Fruit fly (Drosophila melanogaster) whole organism, adult: ENCODE measurements around the gene Atf3.

ENCODE experiments used
- CG11617 ChIP-seq: fragments of 200-800 bp; sonication (Bioruptor generic); optimal IDR thresholded peaks from 2 replicates; lab custom pipeline; 2017; ENCODE audit warnings: mild to moderate bottlenecking, missing biosample characterization, missing genetic modification reagents, missing genetic modification characterization
- CG1620 ChIP-seq: fragments of 200-800 bp; sonication (Bioruptor generic); optimal IDR thresholded peaks from 2 replicates; lab custom pipeline; 2016; ENCODE audit warnings: missing biosample characterization, missing genetic modification characterization
- CG33017 ChIP-seq: fragments of 200-800 bp; sonication (Bioruptor generic); optimal IDR thresholded peaks from 2 replicates; lab custom pipeline; 2018; ENCODE audit warnings: missing biosample characterization, mild to moderate bottlenecking, missing genetic modification characterization, moderate library complexity
- CG7101 ChIP-seq: fragments of 200-800 bp; sonication (Bioruptor generic); optimal IDR thresholded peaks from 2 replicates; lab custom pipeline; 2018; ENCODE audit warnings: missing biosample characterization, mild to moderate bottlenecking, missing genetic modification characterization, moderate library complexity
- Mnt ChIP-seq: fragments of 200-800 bp; sonication (Bioruptor generic); optimal IDR thresholded peaks from 2 replicates; lab custom pipeline; 2016; ENCODE audit warnings: missing biosample characterization, mild to moderate bottlenecking, missing genetic modification characterization
- bab1 ChIP-seq: fragments of 200-800 bp; sonication (Bioruptor generic); optimal IDR thresholded peaks from 3 replicates; lab custom pipeline; 2019; ENCODE audit warnings: missing biosample characterization, mild to moderate bottlenecking, missing genetic modification characterization, moderate library complexity
- cnc ChIP-seq, 2 experiments: fragments of >200 bp; optimal IDR thresholded peaks; 2 replicates each; lab custom pipeline; 2017
- kay ChIP-seq: fragments of 200-800 bp; sonication (Bioruptor generic); peaks from one replicate; lab custom pipeline; 2016; ENCODE audit warnings: missing biosample characterization, missing genetic modification characterization, borderline replicate concordance
- ovo ChIP-seq: fragments of 200-800 bp; sonication (Bioruptor generic); optimal IDR thresholded peaks from 2 replicates; lab custom pipeline; 2016; ENCODE audit warnings: missing biosample characterization, missing genetic modification characterization
- pad ChIP-seq: fragments of 200-800 bp; sonication (Bioruptor generic); optimal IDR thresholded peaks from 3 replicates; lab custom pipeline; 2017; ENCODE audit warnings: missing biosample characterization, missing genetic modification characterization, mild to moderate bottlenecking, moderate library complexity, missing genetic modification reagents
- tj ChIP-seq: fragments of 200-800 bp; sonication (Bioruptor generic); optimal IDR thresholded peaks from 3 replicates; lab custom pipeline; 2017; ENCODE audit warnings: missing biosample characterization, mild to moderate bottlenecking, missing genetic modification characterization, moderate library complexity

DNA sequence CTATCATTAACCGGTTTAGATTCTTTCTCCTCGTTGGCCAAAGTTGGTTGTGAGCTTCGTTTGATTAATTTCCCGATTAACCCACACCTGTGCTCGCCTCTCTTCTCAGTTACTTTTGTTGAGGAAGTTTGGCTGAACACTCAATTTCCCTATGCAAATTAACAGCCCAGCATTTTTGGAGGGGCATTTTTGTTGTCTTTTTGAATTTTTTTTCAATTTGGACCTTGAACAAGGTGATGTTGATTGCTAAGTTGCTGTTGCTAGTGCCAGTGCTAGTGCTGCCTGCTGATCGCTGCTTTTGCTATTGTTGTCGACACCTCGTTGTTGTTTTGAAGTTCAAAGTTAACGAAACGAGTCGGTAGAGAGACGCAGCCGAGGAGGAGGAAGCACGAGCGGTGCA, 7.5 kb downstream of the Atf3 start:
- peak; percentile 64 for TF ChIP-seq tj (GFP tag; lab: Kevin White, UChicago)
- TF ChIP-seq CG1620 (GFP tag; lab: Kevin White, UChicago), result no peak
- TF ChIP-seq cnc (optimal IDR thresholded peaks at IDR 0.05; lab: Kevin White, UChicago), result no peak
- no peak for TF ChIP-seq kay (GFP tag; lab: Kevin White, UChicago)
- no peak for TF ChIP-seq ovo (GFP tag; lab: Kevin White, UChicago)
- no peak for TF ChIP-seq CG11617 (GFP tag; lab: Kevin White, UChicago)
- no peak for TF ChIP-seq CG7101 (tag; lab: Kevin White, UChicago)
- TF ChIP-seq Mnt (GFP tag; lab: Kevin White, UChicago), result no peak
- TF ChIP-seq bab1 (GFP tag; lab: Kevin White, UChicago), result no peak
- peak; percentile 63 for TF ChIP-seq pad (GFP tag; lab: Kevin White, UChicago)
- TF ChIP-seq CG33017 (tag; lab: Kevin White, UChicago), result no peak
